Worm (Caenorhabditis elegans) whole organism, L3 larva: ENCODE results near the gene K01A11.3.

ENCODE experiments used
- R02D3.7 ChIP-seq: fragments of 150-350 bp; optimal IDR thresholded peaks from 2 replicates; lab custom pipeline; 2014; ENCODE audit warnings: missing biosample characterization, missing genetic modification characterization
- aly-2 ChIP-seq: fragments of 150-350 bp; optimal IDR thresholded peaks from 2 replicates; lab custom pipeline; 2014; ENCODE audit warnings: missing biosample characterization, missing genetic modification characterization
- ceh-16 ChIP-seq: sonication (generic microtip); optimal IDR thresholded peaks from 2 replicates; lab custom pipeline; 2017; ENCODE audit warnings: missing biosample characterization, missing genetic modification characterization
- ceh-82 ChIP-seq: fragments of 150-350 bp; optimal IDR thresholded peaks from 2 replicates; lab custom pipeline; 2014; ENCODE audit warnings: missing biosample characterization, missing genetic modification characterization
- daf-12 ChIP-seq: fragments of 150-350 bp; optimal IDR thresholded peaks from 2 replicates; lab custom pipeline; 2014; ENCODE audit warnings: missing biosample characterization, missing genetic modification reagents, missing genetic modification characterization
- egl-27 ChIP-seq: sonication (generic microtip); optimal IDR thresholded peaks from 4 replicates; lab custom pipeline; 2017; ENCODE audit warnings: missing biosample characterization, missing genetic modification reagents, missing genetic modification characterization
- elt-1 ChIP-seq: fragments of 150-350 bp; optimal IDR thresholded peaks from 2 replicates; lab custom pipeline; 2014; ENCODE audit warnings: missing biosample characterization, missing genetic modification characterization
- elt-3 ChIP-seq, 3 experiments: fragments of 150-350 bp in 1 of 3; sonication (generic microtip) in 2 of 3; optimal IDR thresholded peaks; 2 replicates in 2 of 3; 4 replicates in 1 of 3; lab custom pipeline; 2014 to 2017; ENCODE audit warnings: missing biosample characterization in 3 of 3, missing genetic modification characterization in 3 of 3
- fkh-10 ChIP-seq: sonication (generic microtip); optimal IDR thresholded peaks from 2 replicates; lab custom pipeline; 2017; ENCODE audit warnings: missing biosample characterization, missing genetic modification reagents, missing genetic modification characterization
- fkh-2 ChIP-seq: fragments of 150-350 bp; optimal IDR thresholded peaks from 2 replicates; lab custom pipeline; 2014; ENCODE audit warnings: missing biosample characterization, missing genetic modification reagents, missing genetic modification characterization
- hmg-11 ChIP-seq: sonication (generic microtip); optimal IDR thresholded peaks from 2 replicates; lab custom pipeline; 2016; ENCODE audit warnings: missing genetic modification characterization, missing compliant biosample characterization
- jun-1 ChIP-seq: fragments of 150-350 bp; optimal IDR thresholded peaks from 2 replicates; lab custom pipeline; 2014; ENCODE audit warnings: missing biosample characterization, missing genetic modification reagents, missing genetic modification characterization
- lin-15B ChIP-seq: fragments of 150-350 bp; optimal IDR thresholded peaks from 2 replicates; lab custom pipeline; 2014; ENCODE audit warnings: missing biosample characterization, missing genetic modification characterization
- lin-39 ChIP-seq: fragments of 150-350 bp; optimal IDR thresholded peaks from 2 replicates; lab custom pipeline; 2018; ENCODE audit warnings: missing biosample characterization, missing genetic modification reagents, missing genetic modification characterization
- lsy-12 ChIP-seq: sonication (generic microtip); optimal IDR thresholded peaks from 2 replicates; lab custom pipeline; 2016; ENCODE audit warnings: mild to moderate bottlenecking, missing genetic modification characterization, missing compliant biosample characterization
- nhr-11 ChIP-seq: fragments of 150-350 bp; optimal IDR thresholded peaks from 2 replicates; lab custom pipeline; 2014; ENCODE audit warnings: missing biosample characterization, missing genetic modification characterization
- nhr-12 ChIP-seq: fragments of 150-350 bp; optimal IDR thresholded peaks from 2 replicates; lab custom pipeline; 2014; ENCODE audit warnings: missing biosample characterization, missing genetic modification characterization
- nhr-23 ChIP-seq: fragments of 150-350 bp; optimal IDR thresholded peaks from 2 replicates; lab custom pipeline; 2014; ENCODE audit warnings: missing biosample characterization, missing genetic modification reagents, missing genetic modification characterization
- nhr-25 ChIP-seq: sonication (generic microtip); optimal IDR thresholded peaks from 2 replicates; lab custom pipeline; 2017; ENCODE audit warnings: missing biosample characterization, missing genetic modification characterization
- nhr-43 ChIP-seq: sonication (generic microtip); optimal IDR thresholded peaks from 2 replicates; lab custom pipeline; 2016; ENCODE audit warnings: mild to moderate bottlenecking, missing genetic modification characterization, missing compliant biosample characterization; ENCODE audit not compliant: poor library complexity, severe bottlenecking
- nhr-67 ChIP-seq: fragments of 150-350 bp; optimal IDR thresholded peaks from 2 replicates; lab custom pipeline; 2014; ENCODE audit warnings: missing biosample characterization, missing genetic modification characterization
- nhr-76 ChIP-seq: fragments of 150-350 bp; sonication (generic microtip); optimal IDR thresholded peaks from 5 replicates; lab custom pipeline; 2014; ENCODE audit warnings: missing biosample characterization, missing genetic modification characterization
- nhr-77 ChIP-seq: fragments of 150-350 bp; optimal IDR thresholded peaks from 2 replicates; lab custom pipeline; 2014; ENCODE audit warnings: missing biosample characterization, missing genetic modification characterization
- pha-4 ChIP-seq: fragments of 150-350 bp; optimal IDR thresholded peaks from 2 replicates; lab custom pipeline; 2014; ENCODE audit warnings: missing biosample characterization, missing genetic modification reagents, missing genetic modification characterization
- sea-2 ChIP-seq: fragments of 150-350 bp; sonication (generic microtip); optimal IDR thresholded peaks from 4 replicates; lab custom pipeline; 2014; ENCODE audit warnings: missing biosample characterization, missing genetic modification reagents, missing genetic modification characterization
- tbx-2 ChIP-seq: sonication (generic microtip); optimal IDR thresholded peaks from 2 replicates; lab custom pipeline; 2016; ENCODE audit warnings: mild to moderate bottlenecking, missing genetic modification characterization, missing compliant biosample characterization
- unc-39 ChIP-seq: sonication (generic microtip); optimal IDR thresholded peaks from 4 replicates; lab custom pipeline; 2017; ENCODE audit warnings: missing biosample characterization, missing genetic modification characterization
- unc-62 ChIP-seq: fragments of 150-350 bp; sonication (generic microtip); optimal IDR thresholded peaks from 4 replicates; lab custom pipeline; 2014; ENCODE audit warnings: missing biosample characterization, missing genetic modification reagents, missing genetic modification characterization
- zag-1 ChIP-seq: fragments of 150-350 bp; optimal IDR thresholded peaks from 2 replicates; lab custom pipeline; 2014; ENCODE audit warnings: missing biosample characterization, missing genetic modification characterization
- ztf-11 ChIP-seq: fragments of 150-350 bp; optimal IDR thresholded peaks from 2 replicates; lab custom pipeline; 2014; ENCODE audit warnings: missing biosample characterization, missing genetic modification characterization
- ztf-4 ChIP-seq: fragments of 150-350 bp; optimal IDR thresholded peaks from 2 replicates; lab custom pipeline; 2014; ENCODE audit warnings: missing biosample characterization, missing genetic modification characterization

Gene K01A11.3

ce11 chrIII:3452563-3453210, at the start of gene K01A11.3, which contains the start of gene C34C12.12:
Gene K01A11.3, minus strand, starts transcription at chrIII:3452613.
Gene C34C12.12, plus strand, starts transcription at chrIII:3453194.
- TF ChIP-seq lin-15B (tag; lab: Kevin White, UChicago) (peak; percentile 5), nhr-25 (no peak)
- TF ChIP-seq, all 47 proteins: peak for 1

DNA sequence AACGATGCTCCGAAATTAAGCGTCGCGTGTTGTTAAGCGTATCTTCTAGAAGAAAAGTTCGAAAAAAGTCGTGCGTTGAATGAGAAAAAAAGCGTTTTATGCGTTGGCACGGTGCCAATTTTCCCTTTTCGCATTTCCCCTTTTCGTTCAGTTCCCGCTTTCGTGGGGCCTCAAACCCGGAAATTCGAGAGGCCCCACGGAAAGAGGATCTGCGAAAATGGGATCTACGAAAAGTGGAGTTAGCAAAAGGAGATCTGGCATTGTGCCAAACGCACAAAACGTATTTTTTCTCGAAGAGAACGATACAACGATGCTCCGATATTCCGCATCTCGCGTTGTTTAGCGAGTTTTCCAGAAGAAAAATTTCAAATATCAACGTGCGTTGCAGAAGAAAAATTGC, 47.4 kb upstream of the K01A11.3 start:
- TF ChIP-seq jun-1 (tag; lab: Kevin White, UChicago) (peak; percentile 3), nhr-76 (no peak)

DNA sequence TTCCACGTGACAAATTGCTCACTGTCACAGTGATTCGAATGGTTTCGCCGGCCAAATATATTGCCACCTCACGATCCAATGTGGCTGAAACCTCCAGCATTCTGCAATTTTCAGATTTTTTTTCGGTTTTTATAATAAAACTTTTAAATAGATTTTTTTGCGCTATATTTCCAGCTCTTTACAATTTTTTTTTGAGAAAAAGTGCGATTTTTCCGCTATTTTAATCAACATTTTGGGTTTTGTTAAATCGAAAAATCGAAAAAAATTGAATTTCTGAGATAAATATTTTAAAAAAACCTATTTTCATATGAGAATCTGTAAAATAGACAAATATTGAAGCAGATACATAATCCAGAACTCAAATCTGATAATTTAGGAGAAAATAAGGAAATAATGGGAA, 46.5 kb upstream of the K01A11.3 start, which contains the start of gene M01F1.9:
M01F1.9 (minus strand) TSS at position 101 of the 400 bp plus-strand sequence.
- TF ChIP-seq R02D3.7 (tag; lab: Kevin White, UChicago), result no peak
- TF ChIP-seq egl-27, result no peak
- TF ChIP-seq lin-15B (tag; lab: Kevin White, UChicago), result no peak
- TF ChIP-seq nhr-76, result no peak
- TF ChIP-seq hmg-11, result no peak
- TF ChIP-seq nhr-67 (tag; lab: Kevin White, UChicago), result no peak
- no peak for TF ChIP-seq nhr-11 (tag; lab: Kevin White, UChicago)
- no peak for TF ChIP-seq unc-39 (tag; lab: Kevin White, UChicago)

DNA sequence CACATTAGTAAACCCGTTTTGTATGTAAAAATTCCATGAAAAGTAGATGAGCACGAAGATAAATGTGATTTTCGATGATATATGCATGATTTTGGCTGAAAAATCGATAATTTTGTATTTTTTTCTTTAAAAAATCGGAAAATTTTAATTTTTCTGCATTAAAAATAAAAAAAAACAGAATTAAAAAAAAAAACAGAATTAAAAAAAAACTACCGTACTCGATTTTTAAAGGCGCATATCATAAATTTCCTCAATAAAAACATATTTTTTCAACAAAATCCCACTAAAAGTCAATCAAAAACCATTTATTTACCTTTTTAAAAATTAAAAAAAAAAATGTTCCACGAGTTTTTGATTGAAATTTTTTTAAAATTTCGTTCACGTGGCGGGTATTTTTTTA, 40.7 kb upstream of the K01A11.3 start, which contains the start of gene gly-14:
gly-14 (minus strand) TSS at position 101 of the 400 bp plus-strand sequence.
- no peak for TF ChIP-seq hmg-11
- TF ChIP-seq zag-1 (tag; lab: Kevin White, UChicago), result no peak
- TF ChIP-seq ceh-16, result no peak
- no peak for TF ChIP-seq nhr-77 (tag; lab: Kevin White, UChicago)
- no peak for TF ChIP-seq nhr-67 (tag; lab: Kevin White, UChicago)
- TF ChIP-seq elt-1 (tag; lab: Kevin White, UChicago), result no peak
- no peak for TF ChIP-seq fkh-2
- no peak for TF ChIP-seq daf-12 (tag; lab: Kevin White, UChicago)
- no peak for TF ChIP-seq lsy-12
- no peak for TF ChIP-seq ztf-11 (tag; lab: Kevin White, UChicago)
- TF ChIP-seq, all 47 proteins: peak for 0

DNA sequence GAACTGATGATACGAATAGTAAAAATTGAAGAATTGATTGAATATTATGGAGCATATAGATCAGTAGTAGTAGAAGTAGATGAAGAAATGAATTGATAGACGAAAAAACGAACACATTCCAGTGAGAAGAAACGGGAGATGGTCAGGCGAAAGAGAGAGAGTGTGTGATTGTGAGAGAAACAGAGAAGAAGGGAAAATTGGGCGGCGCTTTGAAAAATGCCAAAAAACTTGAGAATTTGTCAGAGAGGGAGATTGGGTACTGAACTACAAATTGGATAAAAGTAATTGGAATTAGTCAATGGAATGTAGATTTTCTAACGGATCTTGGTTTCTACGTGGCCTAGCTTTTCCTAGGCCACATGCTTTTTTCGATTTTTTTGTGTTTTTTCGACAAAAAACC, 35.8 kb upstream of the K01A11.3 start, which contains the start of gene C34C12.7:
C34C12.7 (minus strand) TSS at position 118 of the 400 bp plus-strand sequence.
- no peak for TF ChIP-seq nhr-77 (tag; lab: Kevin White, UChicago)
- TF ChIP-seq nhr-12 (tag; lab: Kevin White, UChicago), result no peak
- TF ChIP-seq pha-4 (tag; lab: Kevin White, UChicago), result no peak
- TF ChIP-seq aly-2, result no peak
- TF ChIP-seq daf-12 (tag; lab: Kevin White, UChicago), result no peak
- TF ChIP-seq hmg-11, result no peak

ce11 chrIII:3487133-3487532, 34.7 kb upstream of the K01A11.3 start:
- TF ChIP-seq unc-39 (tag; lab: Kevin White, UChicago) (no peak), nhr-23 (tag; lab: Kevin White, UChicago) (peak; percentile 51)

ce11 chrIII:3486055-3486454, 33.6 kb upstream of the K01A11.3 start:
- TF ChIP-seq nhr-23 (tag; lab: Kevin White, UChicago), result peak; percentile 6
- TF ChIP-seq daf-12 (tag; lab: Kevin White, UChicago), result no peak
- peak; percentile 3 for TF ChIP-seq nhr-43 (tag; lab: Kevin White, UChicago)
- no peak for TF ChIP-seq fkh-10 (GFP tag; lab: Kevin White, UChicago)
- no peak for TF ChIP-seq ceh-82 (tag; lab: Kevin White, UChicago)
- TF ChIP-seq lin-39 (tag; lab: Kevin White, UChicago), result no peak

ce11 chrIII:3484995-3485394, 32.6 kb upstream of the K01A11.3 start:
- no peak for TF ChIP-seq tbx-2 (tag; lab: Kevin White, UChicago)
- no peak for TF ChIP-seq pha-4 (tag; lab: Kevin White, UChicago)
- no peak for TF ChIP-seq ztf-4 (tag; lab: Kevin White, UChicago)
- no peak for TF ChIP-seq elt-3 (tag; optimal IDR thresholded peaks at IDR 0.05; lab: Kevin White, UChicago)
- no peak for TF ChIP-seq elt-1 (tag; lab: Kevin White, UChicago)
- TF ChIP-seq egl-27, result no peak
- no peak for TF ChIP-seq unc-62 (GFP tag; lab: Kevin White, UChicago)
- TF ChIP-seq ztf-11 (tag; lab: Kevin White, UChicago), result no peak
- TF ChIP-seq fkh-2, result no peak
- TF ChIP-seq sea-2, result no peak
- no peak for TF ChIP-seq lsy-12
- TF ChIP-seq nhr-77 (tag; lab: Kevin White, UChicago), result no peak
- TF ChIP-seq, all 47 proteins: peak for 0
